Worm (Caenorhabditis elegans) whole organism, L4/young adult: ENCODE results near the gene ckb-4.
A peak's percentile ranks its signal among the peaks of the same experiment; 100 is the strongest.
"Not testable (repeated sequence)": the region's sequence is repeated elsewhere in the genome, so short reads cannot be mapped to it uniquely, and the experiment has no call there.

ENCODE experiments used
- W03F9.2 ChIP-seq: fragments of 150-350 bp; optimal IDR thresholded peaks from 2 replicates; lab custom pipeline; 2014; ENCODE audit warnings: missing biosample characterization, missing genetic modification characterization
- dao-5 ChIP-seq: sonication (generic microtip); optimal IDR thresholded peaks from 2 replicates; lab custom pipeline; 2016; ENCODE audit warnings: missing genotype, missing genetic modification characterization, moderate library complexity, missing compliant biosample characterization
- him-1 ChIP-seq: sonication (generic microtip); optimal IDR thresholded peaks from 2 replicates; lab custom pipeline; 2016; ENCODE audit warnings: missing genotype, missing genetic modification reagents, missing genetic modification characterization, missing compliant biosample characterization

ckb-4 gene

ce11 chrV:2109295-2109694 is at the start of gene ckb-4:
Gene ckb-4 (minus strand): TSS chrV:2109434.
- no peak for TF ChIP-seq dao-5 (tag; lab: Kevin White, UChicago)
- no peak for TF ChIP-seq W03F9.2 (tag; lab: Kevin White, UChicago)
- no peak for TF ChIP-seq him-1 (tag; lab: Kevin White, UChicago)

ce11 chrV:2156830-2157229 is 47.6 kb upstream of the ckb-4 start, which contains the start of gene srbc-22:
Gene srbc-22 (plus strand): TSS chrV:2157130.
- no peak for TF ChIP-seq W03F9.2 (tag; lab: Kevin White, UChicago)
- no peak for TF ChIP-seq dao-5 (tag; lab: Kevin White, UChicago)
- TF ChIP-seq him-1 (tag; lab: Kevin White, UChicago): no peak

ce11 chrV:2155232-2155631 is 46.0 kb upstream of the ckb-4 start, which contains the start of gene srbc-21:
Gene srbc-21 (plus strand): TSS chrV:2155532.
- no peak for TF ChIP-seq dao-5 (tag; lab: Kevin White, UChicago)
- TF ChIP-seq him-1 (tag; lab: Kevin White, UChicago): no peak
- no peak for TF ChIP-seq W03F9.2 (tag; lab: Kevin White, UChicago)

- TF ChIP-seq him-1 (tag; lab: Kevin White, UChicago) (no peak), dao-5 (tag; lab: Kevin White, UChicago) (no peak), W03F9.2 (tag; lab: Kevin White, UChicago) (no peak)
Measured at ce11 chrV:2153274-2153673, 44.0 kb upstream of the ckb-4 start, which contains the start of gene srbc-23. Gene srbc-23 (plus strand): TSS chrV:2153574.

- TF ChIP-seq W03F9.2 (tag; lab: Kevin White, UChicago) (no peak), him-1 (tag; lab: Kevin White, UChicago) (no peak), dao-5 (tag; lab: Kevin White, UChicago) (no peak)
Measured at ce11 chrV:2151458-2151857, 42.2 kb upstream of the ckb-4 start, which contains the start of gene srbc-24. Gene srbc-24 (plus strand): TSS chrV:2151758.

- TF ChIP-seq dao-5 (tag; lab: Kevin White, UChicago) (no peak), W03F9.2 (tag; lab: Kevin White, UChicago) (no peak), him-1 (tag; lab: Kevin White, UChicago) (no peak)
Measured at ce11 chrV:2150876-2151275, 41.6 kb upstream of the ckb-4 start, which contains the start of gene C45H4.13. Gene C45H4.13 (minus strand): TSS chrV:2150976.

ce11 chrV:2149432-2149831 is 40.2 kb upstream of the ckb-4 start, which contains the start of gene C45H4.21:
Gene C45H4.21 (minus strand): TSS chrV:2149532.
- TF ChIP-seq him-1 (tag; lab: Kevin White, UChicago) (no peak), dao-5 (tag; lab: Kevin White, UChicago) (no peak), W03F9.2 (tag; lab: Kevin White, UChicago) (no peak)

ce11 chrV:2146795-2147194 is 37.6 kb upstream of the ckb-4 start, which contains the start of gene srbc-20:
Gene srbc-20 (plus strand): TSS chrV:2147095.
- TF ChIP-seq W03F9.2 (tag; lab: Kevin White, UChicago) (no peak), dao-5 (tag; lab: Kevin White, UChicago) (no peak), him-1 (tag; lab: Kevin White, UChicago) (no peak)

- TF ChIP-seq W03F9.2 (tag; lab: Kevin White, UChicago): no peak
- no peak for TF ChIP-seq dao-5 (tag; lab: Kevin White, UChicago)
- no peak for TF ChIP-seq him-1 (tag; lab: Kevin White, UChicago)
Measured at ce11 chrV:2146044-2146443, 36.8 kb upstream of the ckb-4 start, which contains the start of gene str-52. Gene str-52 (minus strand): TSS chrV:2146144.

- TF ChIP-seq dao-5, him-1, W03F9.2 (tag; lab: Kevin White, UChicago): not testable (repeated sequence)
Measured at ce11 chrV:2144408-2144807, 35.2 kb upstream of the ckb-4 start, which contains the start of gene F22F7.12. Gene F22F7.12 (minus strand): TSS chrV:2144508.

- TF ChIP-seq him-1 (tag; lab: Kevin White, UChicago) (no peak), W03F9.2 (tag; lab: Kevin White, UChicago) (no peak), dao-5 (tag; lab: Kevin White, UChicago) (no peak)
Measured at ce11 chrV:2139918-2140317, 30.7 kb upstream of the ckb-4 start, which contains the start of gene F22F7.7. Gene F22F7.7 (minus strand): TSS chrV:2140042.

- TF ChIP-seq W03F9.2 (tag; lab: Kevin White, UChicago) (no peak), him-1 (tag; lab: Kevin White, UChicago) (peak; percentile 23)
Measured at ce11 chrV:2138287-2138686, 29.1 kb upstream of the ckb-4 start.

- no peak for TF ChIP-seq W03F9.2 (tag; lab: Kevin White, UChicago)
- TF ChIP-seq him-1 (tag; lab: Kevin White, UChicago): no peak
- no peak for TF ChIP-seq dao-5 (tag; lab: Kevin White, UChicago)
Measured at ce11 chrV:2137010-2137409, 27.8 kb upstream of the ckb-4 start.

ce11 chrV:2135323-2135722 is 26.1 kb upstream of the ckb-4 start:
- no peak for TF ChIP-seq W03F9.2 (tag; lab: Kevin White, UChicago)
- no peak for TF ChIP-seq dao-5 (tag; lab: Kevin White, UChicago)
- TF ChIP-seq him-1 (tag; lab: Kevin White, UChicago): peak; percentile 42
